Fruit fly (Drosophila melanogaster): ENCODE results near the gene Csl4.

DNA sequence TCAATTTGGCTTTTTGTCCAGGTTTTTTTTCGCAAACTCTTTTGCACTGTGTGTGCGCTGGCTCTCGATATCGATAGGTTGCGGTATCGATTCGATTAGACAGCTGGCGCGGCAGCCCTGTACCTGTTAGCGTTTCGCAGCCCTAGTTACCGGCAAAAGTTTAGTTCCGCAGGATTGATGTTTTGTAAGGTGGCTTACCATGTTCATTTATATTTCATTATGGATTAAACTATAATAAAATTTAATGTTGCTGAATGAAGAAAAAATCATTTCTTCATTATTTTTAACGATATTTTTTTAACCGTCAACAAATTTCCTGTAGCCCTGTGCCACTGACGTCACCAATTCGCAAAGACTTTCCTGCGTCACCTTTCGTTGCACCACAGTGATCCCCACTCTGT lies 16.8 kb downstream of the Csl4 start, which contains the start of gene Reps:
- TF ChIP-seq fd96Ca (GFP tag; IDR thresholded peaks at IDR 0.05) (peak; percentile 99), gl (tag; optimal IDR thresholded peaks at IDR 0.05) (peak; percentile 92), CG13204 (GFP tag; optimal IDR thresholded peaks at IDR 0.05) (no peak), CG9948 (tag; optimal IDR thresholded peaks at IDR 0.05) (peak; percentile 98), CG34367 (tag; optimal IDR thresholded peaks at IDR 0.05) (peak; percentile 98), CG32121 (GFP tag; IDR thresholded peaks at IDR 0.05) (peak; percentile 98), Pif1B (GFP tag; optimal IDR thresholded peaks at IDR 0.05) (peak; percentile 96)

Measured in whole organism, pupa.